Worm (Caenorhabditis elegans) whole organism, dauer: ENCODE results near the gene T28A8.3.

Experiments
- unc-62 ChIP-seq: sonication (generic microtip); optimal IDR thresholded peaks from 2 replicates; lab custom pipeline; 2017; ENCODE audit warnings: missing biosample characterization, missing genetic modification reagents, missing genetic modification characterization

T28A8.3 gene

ce11 chrIII:13535735-13536390, 30.0 kb downstream of the T28A8.3 start:
- no peak for TF ChIP-seq unc-62 (GFP tag; lab: Kevin White, UChicago)

ce11 chrIII:13540791-13541190, 35.0 kb downstream of the T28A8.3 start:
- TF ChIP-seq unc-62 (GFP tag; lab: Kevin White, UChicago), result no peak

ce11 chrIII:13542458-13542857, 36.6 kb downstream of the T28A8.3 start:
- no peak for TF ChIP-seq unc-62 (GFP tag; lab: Kevin White, UChicago)

- TF ChIP-seq unc-62 (GFP tag; lab: Kevin White, UChicago), result no peak
Observed at ce11 chrIII:13543434-13543833, 37.6 kb downstream of the T28A8.3 start, which contains the start of gene acs-5. Gene acs-5, minus strand, starts transcription at chrIII:13543534.

- TF ChIP-seq unc-62 (GFP tag; lab: Kevin White, UChicago), result no peak
Observed at ce11 chrIII:13544593-13544992, 38.8 kb downstream of the T28A8.3 start.

ce11 chrIII:13546537-13546936, 40.7 kb downstream of the T28A8.3 start, which contains the start of gene Y76A2B.4:
Gene Y76A2B.4, minus strand, starts transcription at chrIII:13546777.
- TF ChIP-seq unc-62 (GFP tag; lab: Kevin White, UChicago), result no peak

- TF ChIP-seq unc-62 (GFP tag; lab: Kevin White, UChicago), result no peak
Observed at ce11 chrIII:13548982-13549381, 43.2 kb downstream of the T28A8.3 start, which contains the start of gene mmad-1. Gene mmad-1, minus strand, starts transcription at chrIII:13549005.

- no peak for TF ChIP-seq unc-62 (GFP tag; lab: Kevin White, UChicago)
Observed at ce11 chrIII:13549960-13550359, 44.1 kb downstream of the T28A8.3 start.

ce11 chrIII:13555234-13555633, 49.4 kb downstream of the T28A8.3 start, which contains the start of gene scav-2:
Gene scav-2, minus strand, starts transcription at chrIII:13555334.
- no peak for TF ChIP-seq unc-62 (GFP tag; lab: Kevin White, UChicago)

ce11 chrIII:13556039-13556438, 50.2 kb downstream of the T28A8.3 start:
- no peak for TF ChIP-seq unc-62 (GFP tag; lab: Kevin White, UChicago)
